Worm (Caenorhabditis elegans): ENCODE measurements around the gene F48F5.6.

Gene F48F5.6

DNA sequence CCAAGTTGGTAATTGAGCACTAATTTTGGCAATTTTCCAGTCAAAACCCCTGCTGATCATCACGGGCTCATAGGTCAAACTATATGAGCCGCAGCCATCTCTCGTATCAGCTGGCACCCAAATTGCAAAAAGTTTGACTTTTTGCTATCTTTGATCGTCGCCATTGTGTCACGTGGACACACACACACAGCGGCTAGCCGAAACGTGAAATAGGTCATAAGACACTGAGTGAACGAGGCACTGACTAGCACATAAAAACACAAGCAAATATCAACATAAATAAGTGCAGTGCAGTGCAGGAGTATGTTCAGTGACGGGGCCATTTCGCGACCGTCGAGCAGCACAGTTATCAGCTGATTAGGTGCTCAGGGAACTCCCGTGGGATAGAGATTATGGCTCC, 34.2 kb downstream of the F48F5.6 start:
- no peak for TF ChIP-seq snpc-4 (GFP tag; optimal IDR thresholded peaks at IDR 0.05)
- peak in 1 of 4 experiments; percentile 20 for TF ChIP-seq snpc-4 (tag; optimal IDR thresholded peaks at IDR 0.05)
- no peak for TF ChIP-seq F37B4.10 (GFP tag; IDR thresholded peaks at IDR 0.05)
- no peak for TF ChIP-seq lsl-1 (GFP tag; optimal IDR thresholded peaks at IDR 0.05)
- TF ChIP-seq pbrm-1 (GFP tag; IDR thresholded peaks at IDR 0.05): peak; percentile 51; the same call in 1 of the 2 replicates
- peak; percentile 16 for TF ChIP-seq lin-54 (GFP tag; optimal IDR thresholded peaks at IDR 0.05)
- TF ChIP-seq let-526 (GFP tag; IDR thresholded peaks at IDR 0.05): peak; percentile 66; the same call in 1 of the 2 replicates
- TF ChIP-seq chd-7 (tag; optimal IDR thresholded peaks at IDR 0.05): peak; percentile 61
- TF ChIP-seq nhr-80 (tag; optimal IDR thresholded peaks at IDR 0.05): peak; percentile 63
- TF ChIP-seq hmg-1.2 (GFP tag; IDR thresholded peaks at IDR 0.05): 0 out of 2 replicates have a peak, but pooled peaks have one; percentile 22
- TF ChIP-seq atf-7 (tag; optimal IDR thresholded peaks at IDR 0.05): peak; percentile 71
- peak; percentile 32 for TF ChIP-seq ets-4 (GFP tag; optimal IDR thresholded peaks at IDR 0.05)
- peak; percentile 51 for TF ChIP-seq attf-5 (GFP tag; optimal IDR thresholded peaks at IDR 0.05)
- TF ChIP-seq madf-10 (tag; optimal IDR thresholded peaks at IDR 0.05): no peak
- peak; percentile 62 for TF ChIP-seq dox-1 (GFP tag; IDR thresholded peaks at IDR 0.05)
- 0 out of 2 replicates have a peak, but pooled peaks have one; percentile 41 for TF ChIP-seq egl-44 (GFP tag; IDR thresholded peaks at IDR 0.05)
- TF ChIP-seq pha-4 (tag; optimal IDR thresholded peaks at IDR 0.05): peak; percentile 10
- peak; percentile 51; the same call in 1 of the 2 replicates for TF ChIP-seq cebp-1 (GFP tag; IDR thresholded peaks at IDR 0.05)
- TF ChIP-seq cebp-1 (tag; optimal IDR thresholded peaks at IDR 0.05): peak; percentile 87
- TF ChIP-seq somi-1 (GFP tag; optimal IDR thresholded peaks at IDR 0.05): peak; percentile 56
- TF ChIP-seq hlh-12 (tag; optimal IDR thresholded peaks at IDR 0.05): no peak
- TF ChIP-seq ceh-27 (GFP tag; optimal IDR thresholded peaks at IDR 0.05): peak; percentile 12
- TF ChIP-seq B0336.3 (GFP tag; IDR thresholded peaks at IDR 0.05): peak; percentile 45; the same call in 1 of the 2 replicates
- no peak for TF ChIP-seq nhr-27 (tag; optimal IDR thresholded peaks at IDR 0.05)
- peak; percentile 54; the same call in 1 of the 2 replicates for TF ChIP-seq C06A6.2 (GFP tag; conservative IDR thresholded peaks at IDR 0.05)
- TF ChIP-seq mxl-1 (tag; optimal IDR thresholded peaks at IDR 0.05): no peak
- TF ChIP-seq nfyb-1 (GFP tag; IDR thresholded peaks at IDR 0.05): peak; percentile 42; the same call in 1 of the 2 replicates
- TF ChIP-seq K11D2.4 (GFP tag; IDR thresholded peaks at IDR 0.05): 0 out of 2 replicates have a peak, but pooled peaks have one; percentile 48
- TF ChIP-seq Y53G8AR.9 (GFP tag; conservative IDR thresholded peaks at IDR 0.05): peak; percentile 64; the same call in 1 of the 2 replicates
- 0 out of 2 replicates have a peak, but pooled peaks have one; percentile 28 for TF ChIP-seq Y67H2A.10 (GFP tag; conservative IDR thresholded peaks at IDR 0.05)

DNA sequence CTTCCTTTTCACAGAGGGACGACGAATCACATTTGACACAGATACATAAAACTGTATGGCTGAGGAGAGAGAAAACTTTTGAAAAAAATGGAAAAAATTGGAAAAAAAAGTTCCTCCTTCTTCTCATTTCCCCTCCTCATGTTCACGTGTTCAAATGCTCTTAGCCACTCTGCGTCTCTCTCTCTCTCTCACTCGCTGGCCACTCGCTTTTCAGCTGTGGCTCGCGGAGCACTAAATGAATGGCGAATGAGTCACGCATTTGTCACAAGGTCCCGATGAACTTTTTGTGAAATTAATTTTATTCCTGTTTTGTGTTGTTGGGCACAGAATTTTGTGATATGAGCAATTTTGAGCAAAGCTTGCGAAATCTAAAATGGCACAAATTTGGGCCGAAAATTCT, 35.2 kb downstream of the F48F5.6 start:
- TF ChIP-seq rcor-1 (GFP tag; IDR thresholded peaks at IDR 0.05) (no peak), madf-3 (GFP tag; IDR thresholded peaks at IDR 0.05) (no peak), him-1 (tag; optimal IDR thresholded peaks at IDR 0.05) (no peak), F57A8.1 (GFP tag; optimal IDR thresholded peaks at IDR 0.05) (no peak), nhr-179 (tag; optimal IDR thresholded peaks at IDR 0.05) (no peak), pha-4 (tag; optimal IDR thresholded peaks at IDR 0.05) (no peak), dpff-1 (tag; optimal IDR thresholded peaks at IDR 0.05) (no peak), C06A6.2 (GFP tag; conservative IDR thresholded peaks at IDR 0.05) (no peak), xnd-1 (tag; optimal IDR thresholded peaks at IDR 0.05) (no peak), lin-54 (GFP tag; optimal IDR thresholded peaks at IDR 0.05) (no peak), ceh-27 (GFP tag; optimal IDR thresholded peaks at IDR 0.05) (peak; percentile 60), nfya-1 (tag; optimal IDR thresholded peaks at IDR 0.05; ENCODE audit: borderline replicate concordance, insufficient read depth) (no peak), tbx-9 (tag; optimal IDR thresholded peaks at IDR 0.05; ENCODE audit: borderline replicate concordance) (no peak), ztf-22 (GFP tag; optimal IDR thresholded peaks at IDR 0.05) (peak; percentile 17), ztf-25 (GFP tag; IDR thresholded peaks at IDR 0.05) (no peak), attf-6 (GFP tag; IDR thresholded peaks at IDR 0.05) (no peak), ceh-100 (GFP tag; IDR thresholded peaks at IDR 0.05) (no peak), K12H6.12 (tag; optimal IDR thresholded peaks at IDR 0.05) (peak; percentile 55), ama-1 (optimal IDR thresholded peaks at IDR 0.05) (no peak), ama-1 (GFP tag; optimal IDR thresholded peaks at IDR 0.05) (no peak), madf-10 (tag; optimal IDR thresholded peaks at IDR 0.05) (no peak), lir-1 (GFP tag; conservative IDR thresholded peaks at IDR 0.05) (no peak), ztf-3 (GFP tag; optimal IDR thresholded peaks at IDR 0.05) (no peak), hmg-20 (GFP tag; IDR thresholded peaks at IDR 0.05) (no peak), F39B2.1 (GFP tag; IDR thresholded peaks at IDR 0.05) (no peak)
